Fruit fly (Drosophila melanogaster): Measurements from ENCODE around the gene CG15385.

The CG15385 gene

dm6 chr2L:2177312-2177968 lies 34.9 kb downstream of the CG15385 start (continued):
- TF ChIP-seq CG4854 (GFP tag; optimal IDR thresholded peaks at IDR 0.05) (peak; percentile 13), Dek (tag; optimal IDR thresholded peaks at IDR 0.05) (peak; percentile 35), CG12391 (tag; optimal IDR thresholded peaks at IDR 0.05) (peak; percentile 26), CG14441 (GFP tag; IDR thresholded peaks at IDR 0.05) (peak; percentile 48), CG18262 (tag; optimal IDR thresholded peaks at IDR 0.05) (peak; percentile 37), dimm (GFP tag; IDR thresholded peaks at IDR 0.05) (no peak), CG8944 (GFP tag; optimal IDR thresholded peaks at IDR 0.05) (peak; percentile 35), D19A (tag; optimal IDR thresholded peaks at IDR 0.05) (peak; percentile 39), gce (GFP tag; IDR thresholded peaks at IDR 0.05) (0 out of 3 replicates have a peak, but pooled peaks have one; percentile 8), CG1602 (GFP tag; optimal IDR thresholded peaks at IDR 0.05) (peak; percentile 39), ftz-f1 (GFP tag; optimal IDR thresholded peaks at IDR 0.05) (no peak), Mrtf (GFP tag; IDR thresholded peaks at IDR 0.05) (peak; percentile 51; the same call in 1 of the 3 replicates), CG13624 (GFP tag; optimal IDR thresholded peaks at IDR 0.05) (peak; percentile 45), ind (GFP tag; optimal IDR thresholded peaks at IDR 0.05) (peak; percentile 53), CG13894 (tag; optimal IDR thresholded peaks at IDR 0.05) (no peak), disco-r (GFP tag; optimal IDR thresholded peaks at IDR 0.05) (peak; percentile 11), Sox100B (GFP tag; optimal IDR thresholded peaks at IDR 0.05) (peak; percentile 40), sob (GFP tag; IDR thresholded peaks at IDR 0.05) (peak; percentile 32; the same call in 1 of the 2 replicates), CG2120 (GFP tag; optimal IDR thresholded peaks at IDR 0.05) (peak; percentile 75), pb (GFP tag; optimal IDR thresholded peaks at IDR 0.05) (peak; percentile 45), row (GFP tag; IDR thresholded peaks at IDR 0.05) (peak; percentile 68), CoRest (tag; optimal IDR thresholded peaks at IDR 0.05) (peak; percentile 13), CG32767 (GFP tag; IDR thresholded peaks at IDR 0.05) (0 out of 2 replicates have a peak, but pooled peaks have one; percentile 20), Six4 (GFP tag; optimal IDR thresholded peaks at IDR 0.05) (peak; percentile 14), CG11247 (GFP tag; IDR thresholded peaks at IDR 0.05) (peak; percentile 56), CG12744 (GFP tag; optimal IDR thresholded peaks at IDR 0.05) (peak; percentile 18), Lim3 (GFP tag; IDR thresholded peaks at IDR 0.05) (no peak), CG16863 (GFP tag; optimal IDR thresholded peaks at IDR 0.05) (peak; percentile 61), Xbp1 (GFP tag; optimal IDR thresholded peaks at IDR 0.05) (peak; percentile 48), ab (GFP tag; optimal IDR thresholded peaks at IDR 0.05) (peak; percentile 54), vnd (GFP tag; IDR thresholded peaks at IDR 0.05; ENCODE audit: partially characterized antibody) (no peak), lmd (GFP tag; IDR thresholded peaks at IDR 0.05) (peak; percentile 55), CG1603 (tag; optimal IDR thresholded peaks at IDR 0.05) (peak; percentile 24), CG11456 (GFP tag; IDR thresholded peaks at IDR 0.05) (0 out of 3 replicates have a peak, but pooled peaks have one; percentile 60), gem (tag; optimal IDR thresholded peaks at IDR 0.05) (peak; percentile 74), CG3163 (GFP tag; optimal IDR thresholded peaks at IDR 0.05) (no peak), az2 (GFP tag; optimal IDR thresholded peaks at IDR 0.05) (peak; percentile 52), so (GFP tag; IDR thresholded peaks at IDR 0.05) (no peak; the same call in 2 of the 3 replicates), CG2678 (tag; optimal IDR thresholded peaks at IDR 0.05) (peak; percentile 53), Ada2b (GFP tag; IDR thresholded peaks at IDR 0.05) (peak; percentile 61), tx (GFP tag; optimal IDR thresholded peaks at IDR 0.05) (peak; percentile 21), Atf6 (GFP tag; IDR thresholded peaks at IDR 0.05) (peak; percentile 58; the same call in 1 of the 2 replicates), caup (GFP tag; optimal IDR thresholded peaks at IDR 0.05; ENCODE audit: severe bottlenecking) (peak; percentile 32), E2f2 (GFP tag; IDR thresholded peaks at IDR 0.05) (peak; percentile 24; the same call in 1 of the 2 replicates), CG12155 (GFP tag; optimal IDR thresholded peaks at IDR 0.05) (peak; percentile 42), tin (GFP tag; optimal IDR thresholded peaks at IDR 0.05) (no peak), HHEX (GFP tag; optimal IDR thresholded peaks at IDR 0.05) (peak; percentile 44), CG17186 (GFP tag; optimal IDR thresholded peaks at IDR 0.05) (no peak), Fer1 (GFP tag; optimal IDR thresholded peaks at IDR 0.05) (peak; percentile 43), pros (GFP tag; optimal IDR thresholded peaks at IDR 0.05) (peak; percentile 6)
